Fruit fly (Drosophila melanogaster) whole organism, prepupa: Measurements from ENCODE around the gene Rb97D.

Experiments used
- Blimp-1 ChIP-seq: fragments of 200-800 bp; sonication (Bioruptor generic); optimal IDR thresholded peaks from 3 replicates; lab custom pipeline; 2017; ENCODE audit warnings: missing biosample characterization, missing genetic modification characterization, mild to moderate bottlenecking, moderate library complexity, missing genetic modification reagents
- CG10631 ChIP-seq: fragments of 200-800 bp; sonication (Bioruptor generic); optimal IDR thresholded peaks from 2 replicates; lab custom pipeline; 2016; ENCODE audit warnings: missing biosample characterization, missing genetic modification characterization
- CG10669 ChIP-seq: fragments of 200-800 bp; sonication (Bioruptor generic); optimal IDR thresholded peaks from 3 replicates; lab custom pipeline; 2018; ENCODE audit warnings: missing biosample characterization, mild to moderate bottlenecking, missing genetic modification characterization, moderate library complexity
- CG11762 ChIP-seq: fragments of 200-800 bp; sonication (Bioruptor generic); optimal IDR thresholded peaks from 3 replicates; lab custom pipeline; 2016; ENCODE audit warnings: missing biosample characterization, missing genetic modification characterization; ENCODE audit not compliant: insufficient read depth
- CG15336 ChIP-seq: fragments of 200-800 bp; sonication (Bioruptor generic); IDR thresholded peaks from 2 replicates; pipeline ENCODE4 v1.3.6; 2022; ENCODE audit warnings: missing biosample characterization, missing genetic modification characterization
- CG1621 ChIP-seq: fragments of 200-800 bp; sonication (Bioruptor generic); optimal IDR thresholded peaks from 3 replicates; lab custom pipeline; 2018; ENCODE audit warnings: missing biosample characterization, mild to moderate bottlenecking, missing genetic modification characterization
- CG16779 ChIP-seq: fragments of 200-800 bp; sonication (Bioruptor generic); optimal IDR thresholded peaks from 3 replicates; lab custom pipeline; 2017; ENCODE audit warnings: missing biosample characterization, mild to moderate bottlenecking, missing genetic modification characterization
- CG3032 ChIP-seq: fragments of 200-800 bp; optimal IDR thresholded peaks from 2 replicates; lab custom pipeline; 2019; ENCODE audit warnings: missing biosample characterization, mild to moderate bottlenecking, missing genetic modification characterization, moderate library complexity
- CG31627 ChIP-seq: fragments of 200-800 bp; sonication (Bioruptor generic); optimal IDR thresholded peaks from 3 replicates; lab custom pipeline; 2016; ENCODE audit warnings: missing biosample characterization, missing genetic modification characterization
- CG34406 ChIP-seq: fragments of 200-800 bp; sonication (Bioruptor generic); optimal IDR thresholded peaks from 3 replicates; lab custom pipeline; 2016; ENCODE audit warnings: missing biosample characterization, missing genetic modification characterization
- CG4318 ChIP-seq: fragments of 200-800 bp; sonication (Bioruptor generic); optimal IDR thresholded peaks from 3 replicates; lab custom pipeline; 2017; ENCODE audit warnings: missing biosample characterization, mild to moderate bottlenecking, missing genetic modification characterization
- CG6163 ChIP-seq: fragments of 200-800 bp; sonication (Bioruptor generic); IDR thresholded peaks from 3 replicates; pipeline ENCODE4 v1.3.6; 2022; ENCODE audit warnings: missing biosample characterization, missing genetic modification characterization
- CG6276 ChIP-seq: fragments of 200-800 bp; sonication (Bioruptor generic); optimal IDR thresholded peaks from 2 replicates; lab custom pipeline; 2017; ENCODE audit warnings: missing biosample characterization, mild to moderate bottlenecking, missing genetic modification characterization
- CG6808 ChIP-seq: fragments of 200-800 bp; sonication (Bioruptor generic); optimal IDR thresholded peaks from 3 replicates; lab custom pipeline; 2017; ENCODE audit warnings: missing biosample characterization, missing genetic modification characterization, mild to moderate bottlenecking, moderate library complexity, missing genetic modification reagents
- CG6854 ChIP-seq: fragments of 200-800 bp; sonication (Bioruptor generic); optimal IDR thresholded peaks from 2 replicates; lab custom pipeline; 2017; ENCODE audit warnings: missing biosample characterization, mild to moderate bottlenecking, missing genetic modification characterization
- CG7368 ChIP-seq: fragments of 200-800 bp; sonication (Bioruptor generic); optimal IDR thresholded peaks from 3 replicates; lab custom pipeline; 2016; ENCODE audit warnings: missing biosample characterization, missing genetic modification characterization
- CG8119 ChIP-seq: fragments of 200-800 bp; sonication (Bioruptor generic); IDR thresholded peaks from 3 replicates; pipeline ENCODE4 v1.3.6; 2022; ENCODE audit warnings: missing biosample characterization, missing genetic modification characterization
- CG8319 ChIP-seq: fragments of 200-800 bp; sonication (Bioruptor generic); optimal IDR thresholded peaks from 3 replicates; lab custom pipeline; 2016; ENCODE audit warnings: missing biosample characterization, missing genetic modification characterization
- CG9139 ChIP-seq: fragments of 200-800 bp; sonication (Bioruptor generic); optimal IDR thresholded peaks from 3 replicates; lab custom pipeline; 2017; ENCODE audit warnings: missing biosample characterization, mild to moderate bottlenecking, missing genetic modification characterization
- Eip75B ChIP-seq: fragments of 200-800 bp; sonication (Bioruptor generic); optimal IDR thresholded peaks from 3 replicates; lab custom pipeline; 2016; ENCODE audit warnings: missing biosample characterization, missing genetic modification characterization
- Eip78C ChIP-seq: fragments of 200-800 bp; sonication (Bioruptor generic); peaks from one replicate; lab custom pipeline; 2016; ENCODE audit warnings: missing biosample characterization, missing genetic modification characterization
- Eip93F ChIP-seq: fragments of 200-800 bp; sonication (Bioruptor generic); optimal IDR thresholded peaks from 2 replicates; lab custom pipeline; 2016; ENCODE audit warnings: missing biosample characterization, mild to moderate bottlenecking, missing genetic modification characterization
- Ets21C ChIP-seq: fragments of 200-800 bp; sonication (Bioruptor generic); optimal IDR thresholded peaks from 3 replicates; lab custom pipeline; 2016; ENCODE audit warnings: missing biosample characterization, missing genetic modification characterization
- Ets96B ChIP-seq: fragments of 200-800 bp; optimal IDR thresholded peaks from 2 replicates; lab custom pipeline; 2019; ENCODE audit warnings: missing biosample characterization, mild to moderate bottlenecking, missing genetic modification characterization, moderate library complexity
- Gug ChIP-seq: fragments of 200-800 bp; sonication (Bioruptor generic); IDR thresholded peaks from 2 replicates; pipeline ENCODE4 v1.3.6; 2022; ENCODE audit warnings: missing biosample characterization, missing genetic modification characterization
- Hr38 ChIP-seq: sonication (Bioruptor generic); optimal IDR thresholded peaks from 2 replicates; lab custom pipeline; 2016; ENCODE audit warnings: missing biosample characterization, missing genetic modification characterization
- Hr4 ChIP-seq: fragments of 200-800 bp; sonication (Bioruptor generic); optimal IDR thresholded peaks from 3 replicates; lab custom pipeline; 2016; ENCODE audit warnings: missing biosample characterization, missing genetic modification characterization
- Smox ChIP-seq: fragments of 200-800 bp; sonication (Bioruptor generic); optimal IDR thresholded peaks from 3 replicates; lab custom pipeline; 2016; ENCODE audit warnings: missing biosample characterization, missing genetic modification characterization
- Sox14 ChIP-seq: fragments of 200-800 bp; sonication (Bioruptor generic); optimal IDR thresholded peaks from 3 replicates; lab custom pipeline; 2016; ENCODE audit warnings: missing biosample characterization, missing genetic modification characterization
- Sox15 ChIP-seq: fragments of 200-800 bp; sonication (Bioruptor generic); optimal IDR thresholded peaks from 3 replicates; lab custom pipeline; 2016; ENCODE audit warnings: missing biosample characterization, missing genetic modification characterization
- achi ChIP-seq: fragments of 200-800 bp; sonication (Bioruptor generic); optimal IDR thresholded peaks from 3 replicates; lab custom pipeline; 2016; ENCODE audit warnings: missing biosample characterization, missing genetic modification characterization
- dac ChIP-seq: fragments of 200-800 bp; sonication (Bioruptor generic); optimal IDR thresholded peaks from 2 replicates; lab custom pipeline; 2017; ENCODE audit warnings: missing biosample characterization, mild to moderate bottlenecking, missing genetic modification characterization
- dsx ChIP-seq: fragments of 200-800 bp; optimal IDR thresholded peaks from 3 replicates; lab custom pipeline; 2019; ENCODE audit warnings: missing biosample characterization, mild to moderate bottlenecking, missing genetic modification characterization, moderate library complexity; ENCODE audit not compliant: poor library complexity, severe bottlenecking
- eg ChIP-seq: fragments of 200-800 bp; sonication (Bioruptor generic); IDR thresholded peaks from 3 replicates; pipeline ENCODE4 v1.3.6; 2022; ENCODE audit warnings: missing biosample characterization, missing genetic modification characterization
- fd59A ChIP-seq: fragments of 200-800 bp; sonication (Bioruptor generic); optimal IDR thresholded peaks from 2 replicates; lab custom pipeline; 2017; ENCODE audit warnings: missing biosample characterization, mild to moderate bottlenecking, missing genetic modification characterization, missing genetic modification reagents
- fkh ChIP-seq: fragments of 200-800 bp; sonication (Bioruptor generic); optimal IDR thresholded peaks from 3 replicates; lab custom pipeline; 2017; ENCODE audit warnings: missing biosample characterization, mild to moderate bottlenecking, missing genetic modification characterization, moderate library complexity
- lz ChIP-seq: fragments of 200-800 bp; sonication (Bioruptor generic); optimal IDR thresholded peaks from 3 replicates; lab custom pipeline; 2016; ENCODE audit warnings: missing biosample characterization, missing genetic modification characterization
- net ChIP-seq: fragments of 200-800 bp; sonication (Bioruptor generic); optimal IDR thresholded peaks from 3 replicates; lab custom pipeline; 2016; ENCODE audit warnings: missing biosample characterization, missing genetic modification characterization
- spab ChIP-seq: fragments of 200-800 bp; sonication (Bioruptor generic); optimal IDR thresholded peaks from 2 replicates; lab custom pipeline; 2017; ENCODE audit warnings: missing biosample characterization, mild to moderate bottlenecking, missing genetic modification characterization, missing genetic modification reagents
- ss ChIP-seq, 2 experiments: fragments of 200-800 bp; sonication (Bioruptor generic); optimal IDR thresholded peaks; 2 replicates in 1 of 2; 3 replicates in 1 of 2; lab custom pipeline; 2017 to 2018; ENCODE audit warnings: mild to moderate bottlenecking in 2 of 2, missing biosample characterization in 2 of 2, missing genetic modification characterization in 2 of 2, moderate library complexity in 1 of 2
- topi ChIP-seq: fragments of 200-800 bp; sonication (Bioruptor generic); optimal IDR thresholded peaks from 3 replicates; lab custom pipeline; 2016; ENCODE audit warnings: missing biosample characterization, missing genetic modification characterization
- vri ChIP-seq: fragments of 200-800 bp; sonication (Bioruptor generic); optimal IDR thresholded peaks from 3 replicates; lab custom pipeline; 2016; ENCODE audit warnings: missing biosample characterization, mild to moderate bottlenecking, missing genetic modification characterization

Rb97D gene

dm6 chr3R:26899982-26900381 is 24.4 kb upstream of the Rb97D start (continued):
- peak; percentile 76 for TF ChIP-seq CG15336 (GFP tag; lab: Robert Waterston, UW)
- TF ChIP-seq ss (GFP tag; optimal IDR thresholded peaks at IDR 0.05; lab: Kevin White, UChicago), result no peak
- peak; percentile 29 for TF ChIP-seq Sox15 (GFP tag; lab: Kevin White, UChicago)

DNA sequence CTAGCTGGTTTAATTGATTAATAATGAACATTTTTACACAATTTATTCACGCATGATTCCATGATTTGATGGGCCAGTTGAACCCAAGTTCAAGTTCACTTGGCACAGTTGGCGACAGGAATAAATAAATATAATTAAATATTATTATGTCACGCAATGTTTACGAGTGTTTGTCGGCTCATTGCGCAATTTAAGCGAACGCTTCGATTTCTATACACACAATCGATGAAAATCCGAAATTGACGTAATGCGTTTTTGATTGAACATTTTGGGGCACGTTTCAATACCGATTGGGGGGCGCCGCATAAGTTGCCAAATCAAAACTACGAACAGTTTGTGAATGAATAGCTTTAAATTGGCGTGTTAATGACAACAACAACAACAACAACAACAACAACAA is 21.8 kb upstream of the Rb97D start:
- TF ChIP-seq lz (GFP tag; lab: Kevin White, UChicago) (no peak), CG6808 (GFP tag; lab: Kevin White, UChicago) (no peak), CG10631 (GFP tag; lab: Kevin White, UChicago) (no peak), dac (no peak), Sox15 (GFP tag; lab: Kevin White, UChicago) (no peak), dsx (GFP tag; lab: Kevin White, UChicago) (no peak), Blimp-1 (GFP tag; lab: Kevin White, UChicago) (no peak), CG31627 (GFP tag; lab: Kevin White, UChicago) (no peak), achi (GFP tag; lab: Kevin White, UChicago) (no peak), CG7368 (GFP tag; lab: Kevin White, UChicago) (no peak), fd59A (no peak), CG1621 (tag; lab: Kevin White, UChicago) (no peak), spab (GFP tag; lab: Kevin White, UChicago) (no peak), CG3032 (no peak), CG8319 (no peak), Hr4 (no peak), Gug (GFP tag; lab: Robert Waterston, UW) (no peak), CG34406 (GFP tag; lab: Kevin White, UChicago) (no peak)

- 0 out of 2 replicates have a peak, but pooled peaks have one; percentile 11 for TF ChIP-seq CG15336 (GFP tag; lab: Robert Waterston, UW)
- no peak for TF ChIP-seq net (GFP tag; lab: Kevin White, UChicago)
- TF ChIP-seq vri (GFP tag; lab: Kevin White, UChicago), result peak; percentile 15
Observed at dm6 chr3R:26896260-26896659, 20.7 kb upstream of the Rb97D start.

dm6 chr3R:26893621-26894316 is 18.2 kb upstream of the Rb97D start:
- TF ChIP-seq fkh (GFP tag; lab: Kevin White, UChicago) (no peak), CG6276 (GFP tag; lab: Kevin White, UChicago) (peak; percentile 35), net (GFP tag; lab: Kevin White, UChicago) (peak; percentile 35), CG7368 (GFP tag; lab: Kevin White, UChicago) (peak; percentile 17), CG11762 (peak; percentile 4), CG34406 (GFP tag; lab: Kevin White, UChicago) (peak; percentile 20), Sox14 (GFP tag; lab: Kevin White, UChicago) (peak; percentile 64), Gug (GFP tag; lab: Robert Waterston, UW) (peak; percentile 31; the same call in 1 of the 2 replicates), lz (GFP tag; lab: Kevin White, UChicago) (peak; percentile 56), CG16779 (tag; lab: Kevin White, UChicago) (no peak), CG8119 (peak; percentile 67), CG10631 (GFP tag; lab: Kevin White, UChicago) (peak; percentile 49), Eip93F (GFP tag; lab: Kevin White, UChicago) (no peak), CG1621 (tag; lab: Kevin White, UChicago) (peak; percentile 14), spab (GFP tag; lab: Kevin White, UChicago) (peak; percentile 17), CG9139 (GFP tag; lab: Kevin White, UChicago) (no peak), dsx (GFP tag; lab: Kevin White, UChicago) (peak; percentile 1), CG10669 (GFP tag; lab: Kevin White, UChicago) (peak; percentile 11), Eip78C (GFP tag; lab: Kevin White, UChicago) (peak; percentile 81), topi (GFP tag; lab: Kevin White, UChicago) (peak; percentile 52), Eip75B (peak; percentile 45), Hr4 (peak; percentile 8), Ets21C (peak; percentile 28), Blimp-1 (GFP tag; lab: Kevin White, UChicago) (no peak), eg (GFP tag; lab: Robert Waterston, UW) (peak; percentile 33; the same call in 1 of the 3 replicates), CG4318 (GFP tag; lab: Kevin White, UChicago) (peak; percentile 37), CG6808 (GFP tag; lab: Kevin White, UChicago) (no peak), Smox (GFP tag; lab: Kevin White, UChicago) (peak; percentile 55), CG6163 (peak; percentile 54; the same call in 1 of the 3 replicates), achi (GFP tag; lab: Kevin White, UChicago) (peak; percentile 53), Ets96B (tag; lab: Kevin White, UChicago) (peak; percentile 42), CG6854 (GFP tag; lab: Kevin White, UChicago) (no peak), Hr38 (no peak)
